Fruit fly (Drosophila melanogaster): ENCODE results near the gene CG13101.

The CG13101 gene

dm6 chr2L:8984614-8985318, at the start of gene CG13101 (continued):
- TF ChIP-seq NFAT (GFP tag; IDR thresholded peaks at IDR 0.05): peak; percentile 86
- peak; percentile 83 for TF ChIP-seq Six4 (GFP tag; optimal IDR thresholded peaks at IDR 0.05)
- TF ChIP-seq CG8478 (optimal IDR thresholded peaks at IDR 0.05): no peak
- peak; percentile 77 for TF ChIP-seq Side (GFP tag; optimal IDR thresholded peaks at IDR 0.05)
- TF ChIP-seq TFAM (GFP tag; optimal IDR thresholded peaks at IDR 0.05): peak; percentile 68
- peak; percentile 60 for TF ChIP-seq gcm2 (GFP tag; optimal IDR thresholded peaks at IDR 0.05)
- TF ChIP-seq CG7786 (GFP tag; optimal IDR thresholded peaks at IDR 0.05): peak; percentile 83
- TF ChIP-seq mam (GFP tag; optimal IDR thresholded peaks at IDR 0.05): peak; percentile 70
- peak; percentile 39 for TF ChIP-seq CG10543 (GFP tag; optimal IDR thresholded peaks at IDR 0.05)
- peak; percentile 85 for TF ChIP-seq CG16863 (GFP tag; optimal IDR thresholded peaks at IDR 0.05)
- peak; percentile 54 for TF ChIP-seq CG11398 (GFP tag; optimal IDR thresholded peaks at IDR 0.05)
- peak; percentile 94 for TF ChIP-seq Ada2b (GFP tag; IDR thresholded peaks at IDR 0.05)
- peak; percentile 75 for TF ChIP-seq zf30C (GFP tag; optimal IDR thresholded peaks at IDR 0.05)
- TF ChIP-seq repo (GFP tag; optimal IDR thresholded peaks at IDR 0.05): peak; percentile 68
- TF ChIP-seq bcd (GFP tag; optimal IDR thresholded peaks at IDR 0.05): peak; percentile 92
- peak; percentile 85 for TF ChIP-seq CG10462 (GFP tag; optimal IDR thresholded peaks at IDR 0.05)
- TF ChIP-seq cad (GFP tag; optimal IDR thresholded peaks at IDR 0.05): no peak
- TF ChIP-seq kah (GFP tag; optimal IDR thresholded peaks at IDR 0.05): peak; percentile 68
- TF ChIP-seq CG14667 (GFP tag; IDR thresholded peaks at IDR 0.05): peak; percentile 89
- no peak for TF ChIP-seq BEAF-32 (GFP tag; optimal IDR thresholded peaks at IDR 0.05)
- peak; percentile 57 for TF ChIP-seq jing (GFP tag; optimal IDR thresholded peaks at IDR 0.05)
- peak; percentile 95 for TF ChIP-seq CG15269 (tag; optimal IDR thresholded peaks at IDR 0.05)
- peak; percentile 96 for TF ChIP-seq CG17829 (tag; optimal IDR thresholded peaks at IDR 0.05)
- TF ChIP-seq lbe (GFP tag; optimal IDR thresholded peaks at IDR 0.05): peak; percentile 94
- TF ChIP-seq Oli (tag; optimal IDR thresholded peaks at IDR 0.05): peak; percentile 92
- TF ChIP-seq stc (GFP tag; IDR thresholded peaks at IDR 0.05): peak; percentile 96
- 0 out of 4 replicates have a peak, but pooled peaks have one; percentile 65 for TF ChIP-seq chinmo (GFP tag; IDR thresholded peaks at IDR 0.05; ENCODE audit: partially characterized antibody)
- peak; percentile 89 for TF ChIP-seq CG15601 (tag; optimal IDR thresholded peaks at IDR 0.05)
- TF ChIP-seq CG1647 (GFP tag; optimal IDR thresholded peaks at IDR 0.05): peak; percentile 78
- peak; percentile 89 for TF ChIP-seq CG2875 (GFP tag; optimal IDR thresholded peaks at IDR 0.05)
- TF ChIP-seq corto (GFP tag; optimal IDR thresholded peaks at IDR 0.05): peak; percentile 95
- TF ChIP-seq pnt (GFP tag; optimal IDR thresholded peaks at IDR 0.05): peak; percentile 58
- peak; percentile 74 for TF ChIP-seq disco-r (GFP tag; optimal IDR thresholded peaks at IDR 0.05)
- TF ChIP-seq CoRest (tag; optimal IDR thresholded peaks at IDR 0.05): peak; percentile 94
- no peak for TF ChIP-seq CG14860 (GFP tag; IDR thresholded peaks at IDR 0.05; ENCODE audit: partially characterized antibody)
- peak; percentile 81 for TF ChIP-seq bab2 (GFP tag; optimal IDR thresholded peaks at IDR 0.05)
- TF ChIP-seq ken (GFP tag; IDR thresholded peaks at IDR 0.05): no peak; the same call in 1 of the 3 replicates
- TF ChIP-seq CG30020 (tag; optimal IDR thresholded peaks at IDR 0.05): peak; percentile 61
- no peak for TF ChIP-seq CG6791 (GFP tag; IDR thresholded peaks at IDR 0.05; ENCODE audit: partially characterized antibody)
- peak; percentile 91 for TF ChIP-seq CG17568 (GFP tag; optimal IDR thresholded peaks at IDR 0.05)
- peak; percentile 66 for TF ChIP-seq CG11723 (GFP tag; optimal IDR thresholded peaks at IDR 0.05)
- peak; percentile 96 for TF ChIP-seq CG17328 (GFP tag; IDR thresholded peaks at IDR 0.05)
- TF ChIP-seq unc-4 (GFP tag; IDR thresholded peaks at IDR 0.05; ENCODE audit: partially characterized antibody): no peak
- peak; percentile 97 for TF ChIP-seq dysf (GFP tag; IDR thresholded peaks at IDR 0.05)
- TF ChIP-seq CG42726 (GFP tag; IDR thresholded peaks at IDR 0.05; ENCODE audit: partially characterized antibody): no peak
- peak; percentile 85 for TF ChIP-seq wor (GFP tag; IDR thresholded peaks at IDR 0.05)
- peak; percentile 90 for TF ChIP-seq nau (GFP tag; optimal IDR thresholded peaks at IDR 0.05)
- TF ChIP-seq sr (GFP tag; IDR thresholded peaks at IDR 0.05): no peak
- TF ChIP-seq oc (tag; optimal IDR thresholded peaks at IDR 0.05): peak; percentile 93
